Fruit fly (Drosophila melanogaster) whole organism, pupa: ENCODE measurements around the gene Sec8.

Experiments
- CG13204 ChIP-seq: fragments of 200-800 bp; sonication (Bioruptor generic); optimal IDR thresholded peaks from 2 replicates; lab custom pipeline; 2018; ENCODE audit warnings: missing biosample characterization, mild to moderate bottlenecking, missing genetic modification characterization, moderate library complexity
- CG14655 ChIP-seq: fragments of 200-800 bp; sonication (Bioruptor generic); optimal IDR thresholded peaks from 3 replicates; lab custom pipeline; 2017; ENCODE audit warnings: mild to moderate bottlenecking, missing biosample characterization, missing genetic modification reagents, missing genetic modification characterization
- CG17806 ChIP-seq: fragments of 200-800 bp; sonication (Bioruptor generic); optimal IDR thresholded peaks from 2 replicates; lab custom pipeline; 2018; ENCODE audit warnings: missing biosample characterization, mild to moderate bottlenecking, missing genetic modification characterization, moderate library complexity
- CG34367 ChIP-seq: fragments of 200-800 bp; sonication (Bioruptor generic); optimal IDR thresholded peaks from 2 replicates; lab custom pipeline; 2018; ENCODE audit warnings: missing biosample characterization, mild to moderate bottlenecking, missing genetic modification characterization
- D1 ChIP-seq: fragments of 200-800 bp; sonication (Bioruptor generic); optimal IDR thresholded peaks from 2 replicates; lab custom pipeline; 2018; ENCODE audit warnings: missing biosample characterization, mild to moderate bottlenecking, missing genetic modification characterization, moderate library complexity
- fd96Ca ChIP-seq: fragments of 200-800 bp; sonication (Bioruptor generic); IDR thresholded peaks from 3 replicates; pipeline ENCODE4 v1.3.6; 2022; ENCODE audit warnings: missing biosample characterization, missing genetic modification characterization

dm6 chr3R:5723122-5723521 lies 35.7 kb downstream of the Sec8 start:
- TF ChIP-seq CG34367 (tag; lab: Kevin White, UChicago) (no peak), D1 (no peak), CG13204 (no peak), fd96Ca (GFP tag; lab: Robert Waterston, UW) (no peak), CG14655 (GFP tag; lab: Kevin White, UChicago) (no peak), CG17806 (tag; lab: Kevin White, UChicago) (no peak)
